Worm (Caenorhabditis elegans) whole organism, dauer: ENCODE data around the gene R09E10.2.

Source experiments
- unc-62 ChIP-seq: sonication (generic microtip); optimal IDR thresholded peaks from 2 replicates; lab custom pipeline; 2017; ENCODE audit warnings: missing biosample characterization, missing genetic modification reagents, missing genetic modification characterization

R09E10.2 gene

DNA sequence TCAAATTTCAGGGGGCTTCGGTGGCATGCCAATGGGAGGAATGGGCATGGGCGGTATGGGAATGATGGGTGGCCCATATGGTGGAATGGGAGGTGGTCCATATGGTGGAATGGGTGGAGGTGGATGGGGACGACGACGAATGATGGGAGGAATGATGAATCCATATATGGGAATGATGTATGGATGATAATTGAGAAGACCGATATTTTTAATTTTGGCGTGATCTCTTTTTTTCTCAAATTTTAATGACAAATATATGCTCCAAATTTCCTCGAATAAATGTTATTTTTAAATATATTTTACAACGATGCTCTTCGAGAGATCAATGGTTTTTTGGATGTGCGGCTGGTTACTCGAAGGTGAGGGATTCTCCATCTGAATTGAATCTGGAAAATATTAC, 40.4 kb downstream of the R09E10.2 start, which contains the start of gene Y43C5A.4:
Gene Y43C5A.4 (plus strand): TSS at position 301 of the 400 bp plus-strand sequence.
- no peak for TF ChIP-seq unc-62 (GFP tag; lab: Kevin White, UChicago)

DNA sequence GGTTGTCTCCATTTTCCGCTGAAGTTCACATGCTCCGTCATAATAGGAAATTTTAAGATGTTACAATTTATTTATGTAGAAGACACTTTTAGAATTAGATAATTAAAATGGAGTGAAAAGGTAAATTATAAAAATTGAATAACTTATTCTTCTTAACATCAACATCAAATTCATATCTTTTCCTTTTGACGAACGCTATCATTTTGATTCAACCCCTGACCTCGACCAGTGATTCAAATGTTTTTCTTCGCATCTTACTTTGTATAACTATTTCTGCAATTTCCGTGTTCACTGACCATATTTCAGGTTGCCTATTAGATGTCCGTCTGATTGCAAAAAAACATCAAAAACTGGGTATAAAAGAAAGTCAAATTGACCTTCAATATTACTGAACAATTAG, 41.1 kb downstream of the R09E10.2 start, which contains the start of gene Y43C5A.7:
Gene Y43C5A.7 (plus strand): TSS at position 301 of the 400 bp plus-strand sequence.
- TF ChIP-seq unc-62 (GFP tag; lab: Kevin White, UChicago) = no peak

DNA sequence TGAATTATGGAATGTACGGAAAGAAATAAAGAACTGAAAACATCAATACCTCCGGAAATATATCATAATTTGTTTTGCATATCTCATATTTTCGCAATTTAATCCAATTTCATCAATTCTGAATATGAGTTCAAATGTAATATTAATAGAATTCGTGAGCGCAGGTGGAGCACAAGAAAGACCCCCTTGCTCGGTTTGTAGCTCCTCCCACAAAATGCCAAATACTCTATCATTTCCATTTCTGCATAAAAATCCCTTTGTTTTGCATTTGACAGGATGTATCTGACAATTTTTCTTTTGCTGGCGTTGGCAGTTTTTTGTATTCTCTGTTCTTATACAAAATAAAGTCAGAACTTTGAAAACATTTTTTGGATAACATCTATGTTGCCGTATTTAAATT, 43.0 kb downstream of the R09E10.2 start:
- no peak for TF ChIP-seq unc-62 (GFP tag; lab: Kevin White, UChicago)

DNA sequence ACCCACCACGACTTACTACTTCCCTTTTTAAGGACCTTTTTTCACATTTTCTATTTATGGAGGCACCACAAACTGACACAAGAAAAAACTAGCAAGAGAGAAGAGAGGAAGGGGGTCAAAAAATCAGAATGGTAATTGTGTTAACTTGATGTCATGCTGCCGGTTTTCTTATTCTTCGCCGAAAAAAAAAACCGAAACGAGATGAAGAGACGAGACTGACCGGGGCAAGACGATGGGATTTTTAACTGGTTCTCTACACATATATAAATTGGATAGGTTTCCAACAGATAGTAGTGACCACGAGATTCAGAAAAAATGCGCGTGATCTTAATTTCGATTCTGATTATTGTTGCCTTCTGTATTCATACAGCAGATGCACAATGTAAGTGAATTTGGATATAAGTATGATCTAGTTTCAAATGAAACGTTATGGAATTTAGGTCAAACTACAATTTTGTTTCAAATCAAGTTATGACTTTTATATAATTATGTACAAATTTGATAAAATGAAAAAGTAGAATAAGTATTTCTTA, 44.3 kb downstream of the R09E10.2 start, which contains the start of gene Y43C5A.3:
Gene Y43C5A.3 (plus strand): TSS at position 256 of the 533 bp plus-strand sequence.
- no peak for TF ChIP-seq unc-62 (GFP tag; lab: Kevin White, UChicago)

DNA sequence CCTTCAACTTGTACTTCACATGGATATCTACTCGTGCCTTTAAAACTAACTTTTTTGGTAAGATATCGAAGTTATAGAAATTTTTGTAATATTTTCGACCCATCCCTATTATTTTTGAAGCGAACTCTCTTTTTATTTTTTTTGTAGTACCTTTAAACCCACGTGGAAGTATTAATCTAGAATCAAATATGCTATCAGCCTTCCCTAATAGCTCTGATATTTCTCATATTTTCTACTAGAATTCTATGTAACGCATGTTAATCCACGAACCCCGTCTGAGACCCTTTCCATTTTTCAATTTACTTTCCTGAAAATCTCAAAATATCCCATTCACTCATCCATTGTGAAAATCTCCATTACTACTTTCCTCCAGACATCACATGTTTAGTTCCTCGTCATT, 44.7 kb downstream of the R09E10.2 start:
- no peak for TF ChIP-seq unc-62 (GFP tag; lab: Kevin White, UChicago)

DNA sequence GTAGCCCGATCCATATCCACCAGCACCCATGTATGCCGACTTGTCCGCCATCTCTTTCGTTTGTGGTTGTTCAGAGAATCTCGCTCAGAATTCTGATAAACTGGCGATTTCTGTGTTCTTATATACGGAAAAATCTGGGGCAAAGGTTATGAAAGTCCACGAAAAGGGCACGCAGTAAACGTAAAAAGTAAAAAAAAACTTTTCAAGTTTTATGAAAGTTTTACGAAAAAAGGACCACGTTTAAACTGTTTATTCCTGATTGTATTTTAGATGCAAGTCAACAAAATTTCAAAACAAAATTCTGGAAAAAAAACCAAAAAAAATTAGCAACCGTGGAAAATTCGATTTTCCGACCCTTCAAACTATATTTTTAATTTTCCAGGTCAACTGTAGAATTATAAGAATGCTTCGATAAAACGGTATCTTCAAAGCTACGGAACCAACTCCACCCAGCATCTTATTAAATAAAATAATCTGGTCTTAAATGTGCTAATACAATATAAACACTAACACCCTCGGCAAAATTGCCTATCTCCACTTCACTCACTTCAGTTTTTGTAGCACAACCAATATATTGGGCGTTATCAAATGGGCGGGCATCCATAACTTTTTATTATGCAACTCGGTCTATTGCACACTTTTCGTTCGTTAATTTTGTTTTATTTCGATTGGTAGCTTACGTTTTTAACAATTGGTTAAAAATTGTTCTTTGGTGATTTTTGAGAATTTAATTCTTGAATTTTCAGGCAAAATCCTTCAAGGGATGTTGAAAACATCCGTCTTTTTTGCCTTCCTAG, 48.8 kb downstream of the R09E10.2 start, which contains the start of the genes nspd-7 and Y43C5A.2:
Gene nspd-7 (minus strand): TSS at position 51 of the 797 bp plus-strand sequence.
Gene Y43C5A.2 (plus strand): TSS at position 747 of the 797 bp plus-strand sequence.
- no peak for TF ChIP-seq unc-62 (GFP tag; lab: Kevin White, UChicago)
